Worm (Caenorhabditis elegans): ENCODE results near the gene C55A6.11.

C55A6.11 gene

ce11 chrV:11503081-11503751, 17.1 kb upstream of the C55A6.11 start, which contains the start of gene C55A6.12:
C55A6.12 (minus strand) TSS chrV:11503131.
- TF ChIP-seq aly-1 (tag; optimal IDR thresholded peaks at IDR 0.05) (no peak), ets-7 (tag; optimal IDR thresholded peaks at IDR 0.05) (no peak), tbx-11 (GFP tag; IDR thresholded peaks at IDR 0.05) (no peak), pes-1 (GFP tag; IDR thresholded peaks at IDR 0.05) (no peak)

DNA sequence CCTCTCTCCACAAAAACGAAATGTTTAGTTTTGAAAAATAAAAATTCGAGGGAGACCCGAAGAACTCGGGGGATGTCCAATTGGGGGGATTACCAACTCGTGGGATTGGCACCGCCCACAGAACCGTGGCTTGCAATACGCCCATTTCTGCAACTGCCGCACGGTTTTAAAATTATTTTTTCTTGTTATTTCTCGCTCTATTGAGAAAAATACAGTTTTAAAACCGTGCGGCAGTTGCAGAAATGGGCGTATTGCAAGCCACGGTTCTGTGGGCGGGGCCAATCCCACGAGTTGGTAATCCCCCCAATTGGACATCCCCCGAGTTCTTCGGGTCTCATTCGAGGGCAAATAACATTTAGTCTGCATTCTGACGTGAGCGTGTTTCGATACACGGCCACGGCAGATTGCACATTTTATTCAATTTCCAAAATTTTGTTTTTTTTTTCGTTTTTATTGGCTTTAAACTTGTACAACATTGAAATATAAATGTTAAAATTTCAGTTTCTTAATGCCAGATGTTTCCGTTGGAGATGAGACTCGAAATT, 15.4 kb upstream of the C55A6.11 start, which contains the start of the genes C55A6.1 and C55A6.10:
Gene C55A6.1, minus strand, starts transcription at position 116 of the 545 bp plus-strand sequence.
Gene C55A6.10, plus strand, starts transcription at position 495 of the 545 bp plus-strand sequence.
- peak; percentile 62; the same call in 1 of the 2 replicates for TF ChIP-seq tbx-11 (GFP tag; IDR thresholded peaks at IDR 0.05)
- peak; percentile 57; the same call in 1 of the 2 replicates for TF ChIP-seq sea-1 (GFP tag; conservative IDR thresholded peaks at IDR 0.05)
- TF ChIP-seq scrt-1 (GFP tag; IDR thresholded peaks at IDR 0.05) = 0 out of 2 replicates have a peak, but pooled peaks have one; percentile 53
- peak; percentile 15 for TF ChIP-seq ets-7 (tag; optimal IDR thresholded peaks at IDR 0.05)

DNA sequence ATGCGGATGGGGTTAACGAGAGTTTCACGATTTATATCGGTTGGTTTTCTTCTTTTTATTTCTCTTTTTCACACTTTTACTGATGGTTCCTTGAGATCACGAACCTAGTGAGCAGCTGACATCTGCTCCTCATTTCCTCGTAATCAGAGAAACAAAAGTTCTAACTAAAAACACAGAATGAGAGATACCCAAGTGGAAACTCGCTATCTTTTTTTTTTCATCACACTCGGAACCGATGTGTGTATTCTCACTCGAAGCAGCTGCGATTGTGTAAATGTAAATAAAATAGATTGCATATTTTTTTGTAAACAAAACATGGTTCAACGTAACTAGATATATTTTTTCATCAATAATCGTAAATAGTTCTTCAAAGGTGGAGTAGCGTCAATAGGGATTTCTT, 14.0 kb upstream of the C55A6.11 start:
- TF ChIP-seq ets-7 (tag; optimal IDR thresholded peaks at IDR 0.05) (no peak), flt-1 (GFP tag; IDR thresholded peaks at IDR 0.05) (no peak), aly-1 (tag; optimal IDR thresholded peaks at IDR 0.05) (no peak), tbx-11 (GFP tag; IDR thresholded peaks at IDR 0.05) (no peak), B0310.2 (tag; optimal IDR thresholded peaks at IDR 0.05) (no peak), pes-1 (GFP tag; IDR thresholded peaks at IDR 0.05) (no peak), hmg-4 (GFP tag; optimal IDR thresholded peaks at IDR 0.05) (no peak), hnd-1 (tag; optimal IDR thresholded peaks at IDR 0.05) (no peak), sea-1 (GFP tag; conservative IDR thresholded peaks at IDR 0.05) (no peak), hmbx-1 (tag; optimal IDR thresholded peaks at IDR 0.05) (no peak), ama-1 (optimal IDR thresholded peaks at IDR 0.05) (no peak), ceh-36 (tag; optimal IDR thresholded peaks at IDR 0.05) (no peak), tbx-37 (GFP tag; conservative IDR thresholded peaks at IDR 0.05) (no peak), ceh-13 (GFP tag; optimal IDR thresholded peaks at IDR 0.05) (no peak), F13C5.2 (tag; optimal IDR thresholded peaks at IDR 0.05) (no peak), scrt-1 (GFP tag; IDR thresholded peaks at IDR 0.05) (no peak), tra-4 (tag; optimal IDR thresholded peaks at IDR 0.05) (no peak)

- TF ChIP-seq ceh-36 (tag; optimal IDR thresholded peaks at IDR 0.05) (no peak), scrt-1 (GFP tag; IDR thresholded peaks at IDR 0.05) (no peak), tbx-37 (GFP tag; conservative IDR thresholded peaks at IDR 0.05) (no peak), hmbx-1 (tag; optimal IDR thresholded peaks at IDR 0.05) (no peak), hmg-4 (GFP tag; optimal IDR thresholded peaks at IDR 0.05) (no peak), F13C5.2 (tag; optimal IDR thresholded peaks at IDR 0.05) (no peak), ama-1 (optimal IDR thresholded peaks at IDR 0.05) (no peak), tra-4 (tag; optimal IDR thresholded peaks at IDR 0.05) (no peak), ets-7 (tag; optimal IDR thresholded peaks at IDR 0.05) (no peak), pes-1 (GFP tag; IDR thresholded peaks at IDR 0.05) (no peak), ceh-13 (GFP tag; optimal IDR thresholded peaks at IDR 0.05) (no peak), aly-1 (tag; optimal IDR thresholded peaks at IDR 0.05) (no peak)
Measured at ce11 chrV:11508773-11509172, 11.5 kb upstream of the C55A6.11 start, which contains the start of gene ttll-5. ttll-5 (plus strand) TSS chrV:11509060.

DNA sequence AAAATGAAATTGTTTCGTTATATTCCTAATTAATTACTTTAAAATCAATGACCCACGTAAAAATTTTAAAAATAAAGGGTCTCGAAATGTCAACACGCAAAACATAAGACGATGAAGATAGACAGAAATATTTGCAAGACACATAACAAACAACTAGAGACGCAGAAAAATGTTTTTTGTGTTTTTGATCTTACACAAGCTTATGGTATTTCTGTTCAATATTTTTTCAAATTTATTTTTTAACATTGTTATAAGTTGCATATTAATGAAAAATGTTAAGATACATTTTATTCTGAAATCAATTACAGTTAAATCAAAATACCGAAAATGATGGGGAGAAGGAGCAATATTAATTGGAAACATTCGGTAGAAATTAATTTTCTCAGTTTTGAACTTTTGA, 6.9 kb upstream of the C55A6.11 start, which contains the start of gene C55A6.3:
Gene C55A6.3, minus strand, starts transcription at position 101 of the 400 bp plus-strand sequence.
- TF ChIP-seq scrt-1 (GFP tag; IDR thresholded peaks at IDR 0.05) (no peak), aly-1 (tag; optimal IDR thresholded peaks at IDR 0.05) (no peak), ets-7 (tag; optimal IDR thresholded peaks at IDR 0.05) (no peak), hmg-4 (GFP tag; optimal IDR thresholded peaks at IDR 0.05) (no peak), sea-1 (GFP tag; conservative IDR thresholded peaks at IDR 0.05) (no peak), hmbx-1 (tag; optimal IDR thresholded peaks at IDR 0.05) (no peak), B0310.2 (tag; optimal IDR thresholded peaks at IDR 0.05) (no peak), ceh-36 (tag; optimal IDR thresholded peaks at IDR 0.05) (no peak), tbx-37 (GFP tag; conservative IDR thresholded peaks at IDR 0.05) (no peak), ceh-13 (GFP tag; optimal IDR thresholded peaks at IDR 0.05) (no peak), flt-1 (GFP tag; IDR thresholded peaks at IDR 0.05) (no peak), tbx-11 (GFP tag; IDR thresholded peaks at IDR 0.05) (no peak)

DNA sequence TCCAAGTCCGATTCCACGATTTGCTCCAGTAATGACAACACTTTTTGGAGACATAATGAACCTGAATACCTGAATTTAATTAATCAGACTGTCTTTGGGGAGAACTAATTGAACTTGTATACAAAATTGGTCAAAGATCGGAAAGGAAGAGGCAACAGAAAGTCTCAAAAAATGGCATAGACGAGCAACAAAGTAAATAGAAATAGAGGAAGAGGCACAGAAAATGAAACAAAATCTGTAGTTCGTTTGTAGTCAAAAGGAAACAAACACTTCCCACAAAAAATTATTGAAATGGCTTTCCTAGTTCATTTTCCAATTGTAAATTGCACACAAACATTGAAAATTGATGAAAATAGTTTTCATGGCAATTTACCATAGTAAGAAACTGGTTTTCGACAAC, 5.6 kb upstream of the C55A6.11 start, which contains the start of gene C55A6.6:
Gene C55A6.6, minus strand, starts transcription at position 61 of the 400 bp plus-strand sequence.
- TF ChIP-seq hmg-4 (GFP tag; optimal IDR thresholded peaks at IDR 0.05) (no peak), hnd-1 (tag; optimal IDR thresholded peaks at IDR 0.05) (no peak), ceh-36 (tag; optimal IDR thresholded peaks at IDR 0.05) (no peak), F13C5.2 (tag; optimal IDR thresholded peaks at IDR 0.05) (no peak), tra-4 (tag; optimal IDR thresholded peaks at IDR 0.05) (no peak), aly-1 (tag; optimal IDR thresholded peaks at IDR 0.05) (no peak), sea-1 (GFP tag; conservative IDR thresholded peaks at IDR 0.05) (no peak), tbx-37 (GFP tag; conservative IDR thresholded peaks at IDR 0.05) (no peak), scrt-1 (GFP tag; IDR thresholded peaks at IDR 0.05) (no peak), ama-1 (optimal IDR thresholded peaks at IDR 0.05) (no peak), B0310.2 (tag; optimal IDR thresholded peaks at IDR 0.05) (no peak), ceh-13 (GFP tag; optimal IDR thresholded peaks at IDR 0.05) (no peak), flt-1 (GFP tag; IDR thresholded peaks at IDR 0.05) (no peak)

- TF ChIP-seq flt-1 (GFP tag; IDR thresholded peaks at IDR 0.05) = no peak
- no peak for TF ChIP-seq tbx-11 (GFP tag; IDR thresholded peaks at IDR 0.05)
- TF ChIP-seq ama-1 (optimal IDR thresholded peaks at IDR 0.05) = no peak
Measured at ce11 chrV:11515145-11515544, 5.2 kb upstream of the C55A6.11 start.

Measured in whole organism, early embryonic.